Fruit fly (Drosophila melanogaster) whole organism, embryonic: ENCODE measurements around the gene Gr39a.

Source experiments
- Antp ChIP-seq: fragments of 200-800 bp; sonication (Bioruptor generic); optimal IDR thresholded peaks from 3 replicates; lab custom pipeline; 2016; ENCODE audit warnings: missing biosample characterization, missing genetic modification characterization
- Atf-2 ChIP-seq: fragments of 200-800 bp; sonication (Bioruptor generic); optimal IDR thresholded peaks from 2 replicates; lab custom pipeline; 2016; ENCODE audit warnings: missing biosample characterization, missing genetic modification characterization
- Blimp-1 ChIP-seq: fragments of 200-800 bp; sonication (Bioruptor generic); optimal IDR thresholded peaks from 3 replicates; lab custom pipeline; 2018; ENCODE audit warnings: missing biosample characterization, missing genetic modification characterization, mild to moderate bottlenecking, moderate library complexity, missing genetic modification reagents
- CG11456 ChIP-seq: fragments of 200-800 bp; sonication (Bioruptor generic); IDR thresholded peaks from 3 replicates; pipeline ENCODE4 v1.3.6; 2022; ENCODE audit warnings: missing biosample characterization, missing genetic modification characterization
- CG12299 ChIP-seq: fragments of 200-800 bp; sonication (Bioruptor generic); optimal IDR thresholded peaks from 2 replicates; lab custom pipeline; 2018; ENCODE audit warnings: missing biosample characterization, mild to moderate bottlenecking, missing genetic modification characterization
- CG13287 ChIP-seq: fragments of 200-800 bp; sonication (Bioruptor generic); IDR thresholded peaks from 2 replicates; pipeline ENCODE4 v1.3.6; 2022; ENCODE audit warnings: missing biosample characterization, missing genetic modification characterization; ENCODE audit not compliant: partially characterized antibody
- CG14860 ChIP-seq: fragments of 200-800 bp; sonication (Bioruptor generic); IDR thresholded peaks from 3 replicates; pipeline ENCODE4 v1.3.6; 2022; ENCODE audit warnings: missing biosample characterization, missing genetic modification characterization; ENCODE audit not compliant: partially characterized antibody
- CG16779 ChIP-seq: fragments of 200-800 bp; sonication (Bioruptor generic); IDR thresholded peaks from 2 replicates; pipeline ENCODE4 v1.3.6; 2022; ENCODE audit warnings: missing biosample characterization, missing genetic modification characterization
- CG16863 ChIP-seq: fragments of 200-800 bp; sonication (Bioruptor generic); optimal IDR thresholded peaks from 3 replicates; lab custom pipeline; 2016; ENCODE audit warnings: missing biosample characterization, missing genetic modification characterization
- CG17612 ChIP-seq: fragments of 200-800 bp; sonication (Bioruptor generic); IDR thresholded peaks from 2 replicates; pipeline ENCODE4 v1.3.6; 2022; ENCODE audit warnings: missing biosample characterization, missing genetic modification characterization
- CG18619 ChIP-seq: fragments of 200-800 bp; sonication (Bioruptor generic); optimal IDR thresholded peaks from 3 replicates; lab custom pipeline; 2017; ENCODE audit warnings: missing biosample characterization, mild to moderate bottlenecking, missing genetic modification characterization
- CG2116 ChIP-seq: fragments of 200-800 bp; sonication (Bioruptor generic); optimal IDR thresholded peaks from 3 replicates; lab custom pipeline; 2018; ENCODE audit warnings: missing biosample characterization, mild to moderate bottlenecking, missing genetic modification characterization
- CG2202 ChIP-seq: fragments of 200-800 bp; sonication (Bioruptor generic); optimal IDR thresholded peaks from 2 replicates; lab custom pipeline; 2018; ENCODE audit warnings: missing biosample characterization, mild to moderate bottlenecking, missing genetic modification characterization
- CG32532 ChIP-seq: fragments of 200-800 bp; sonication (Bioruptor generic); IDR thresholded peaks from 2 replicates; pipeline ENCODE4 v1.3.6; 2022; ENCODE audit warnings: missing biosample characterization, missing genetic modification characterization
- CG3847 ChIP-seq: fragments of 200-800 bp; sonication (Bioruptor generic); IDR thresholded peaks from 2 replicates; pipeline ENCODE4 v1.3.6; 2022; ENCODE audit warnings: missing biosample characterization, missing genetic modification characterization
- CG4360 ChIP-seq: fragments of 200-800 bp; sonication (Bioruptor generic); IDR thresholded peaks from 2 replicates; pipeline ENCODE4 v1.3.6; 2022; ENCODE audit warnings: missing biosample characterization, missing genetic modification characterization
- CG4404 ChIP-seq: fragments of 200-800 bp; sonication (Bioruptor generic); IDR thresholded peaks from 2 replicates; pipeline ENCODE4 v1.3.6; 2022; ENCODE audit warnings: missing biosample characterization, missing genetic modification characterization
- CG7786 ChIP-seq: fragments of 200-800 bp; sonication (Bioruptor generic); optimal IDR thresholded peaks from 2 replicates; lab custom pipeline; 2016; ENCODE audit warnings: missing biosample characterization, missing genetic modification characterization
- CG9609 ChIP-seq: fragments of 200-800 bp; sonication (Bioruptor generic); optimal IDR thresholded peaks from 3 replicates; lab custom pipeline; 2016; ENCODE audit warnings: missing biosample characterization, missing genetic modification characterization
- Deaf1 ChIP-seq: fragments of 200-800 bp; optimal IDR thresholded peaks from 3 replicates; lab custom pipeline; 2019; ENCODE audit warnings: missing biosample characterization, mild to moderate bottlenecking, missing genetic modification characterization, moderate library complexity
- Dp ChIP-seq: fragments of 200-800 bp; sonication (Bioruptor generic); optimal IDR thresholded peaks from 2 replicates; lab custom pipeline; 2018; ENCODE audit warnings: missing biosample characterization, mild to moderate bottlenecking, missing genetic modification characterization, moderate library complexity
- Gug ChIP-seq: fragments of 200-800 bp; sonication (Bioruptor generic); IDR thresholded peaks from 4 replicates; pipeline ENCODE4 v1.3.6; 2022; ENCODE audit warnings: missing biosample characterization, missing genetic modification characterization
- HmgD ChIP-seq: fragments of 200-800 bp; sonication (Bioruptor generic); optimal IDR thresholded peaks from 3 replicates; lab custom pipeline; 2016; ENCODE audit warnings: missing biosample characterization, missing genetic modification characterization
- Lim3 ChIP-seq: fragments of 200-800 bp; sonication (Bioruptor generic); IDR thresholded peaks from 2 replicates; pipeline ENCODE4 v1.3.6; 2022; ENCODE audit warnings: missing biosample characterization, missing genetic modification characterization
- Mrtf ChIP-seq: fragments of 200-800 bp; sonication (Bioruptor generic); IDR thresholded peaks from 3 replicates; pipeline ENCODE4 v1.3.6; 2022; ENCODE audit warnings: missing biosample characterization, missing genetic modification characterization
- NC2α ChIP-seq: fragments of 200-800 bp; sonication (Bioruptor generic); optimal IDR thresholded peaks from 2 replicates; lab custom pipeline; 2016; ENCODE audit warnings: missing biosample characterization, missing genetic modification characterization
- Oaz ChIP-seq: fragments of 200-800 bp; sonication (Bioruptor generic); IDR thresholded peaks from 2 replicates; pipeline ENCODE4 v1.3.6; 2022; ENCODE audit warnings: missing biosample characterization, missing genetic modification characterization
- Side ChIP-seq: fragments of 200-800 bp; sonication (Bioruptor generic); optimal IDR thresholded peaks from 2 replicates; lab custom pipeline; 2016; ENCODE audit warnings: missing biosample characterization, missing genetic modification characterization
- Sin3A ChIP-seq: fragments of >200 bp; optimal IDR thresholded peaks from 2 replicates; lab custom pipeline; 2018
- ac ChIP-seq: fragments of 200-800 bp; sonication (Bioruptor generic); optimal IDR thresholded peaks from 3 replicates; lab custom pipeline; 2017; ENCODE audit warnings: missing biosample characterization, mild to moderate bottlenecking, missing genetic modification characterization
- ase ChIP-seq: fragments of 200-800 bp; sonication (Bioruptor generic); IDR thresholded peaks from 3 replicates; pipeline ENCODE4 v1.3.6; 2022; ENCODE audit warnings: missing biosample characterization, missing genetic modification characterization
- cad ChIP-seq: fragments of >200 bp; optimal IDR thresholded peaks from 2 replicates; lab custom pipeline; 2017; ENCODE audit warnings: missing biosample characterization, missing genetic modification characterization
- caup ChIP-seq: fragments of 200-800 bp; sonication (Bioruptor generic); optimal IDR thresholded peaks from 3 replicates; lab custom pipeline; 2017; ENCODE audit warnings: missing biosample characterization, mild to moderate bottlenecking, missing genetic modification characterization, moderate library complexity; ENCODE audit not compliant: severe bottlenecking
- chn ChIP-seq: fragments of 200-800 bp; sonication (Bioruptor generic); optimal IDR thresholded peaks from 2 replicates; lab custom pipeline; 2016; ENCODE audit warnings: missing biosample characterization, missing genetic modification characterization
- crc ChIP-seq: fragments of 200-800 bp; sonication (Bioruptor generic); optimal IDR thresholded peaks from 2 replicates; lab custom pipeline; 2016; ENCODE audit warnings: missing biosample characterization, missing genetic modification characterization
- cwo ChIP-seq: fragments of 200-800 bp; sonication (Bioruptor generic); optimal IDR thresholded peaks from 3 replicates; lab custom pipeline; 2017; ENCODE audit warnings: missing biosample characterization, missing genetic modification characterization, mild to moderate bottlenecking, moderate library complexity, missing genetic modification reagents
- fd3F ChIP-seq: fragments of 200-800 bp; sonication (Bioruptor generic); optimal IDR thresholded peaks from 2 replicates; lab custom pipeline; 2018; ENCODE audit warnings: missing biosample characterization, mild to moderate bottlenecking, missing genetic modification characterization, moderate library complexity
- fu2 ChIP-seq: fragments of 200-800 bp; sonication (Bioruptor generic); optimal IDR thresholded peaks from 2 replicates; lab custom pipeline; 2016; ENCODE audit warnings: missing biosample characterization, missing genetic modification characterization
- grn ChIP-seq: fragments of 200-800 bp; sonication (Bioruptor generic); optimal IDR thresholded peaks from 3 replicates; lab custom pipeline; 2017; ENCODE audit warnings: missing biosample characterization, missing genetic modification characterization
- gt ChIP-seq: fragments of 200-800 bp; sonication (Bioruptor generic); IDR thresholded peaks from 2 replicates; pipeline ENCODE4 v1.3.6; 2022; ENCODE audit warnings: missing biosample characterization, missing genetic modification characterization
- her ChIP-seq: fragments of 200-800 bp; sonication (Bioruptor generic); optimal IDR thresholded peaks from 2 replicates; lab custom pipeline; 2016; ENCODE audit warnings: missing biosample characterization, missing genetic modification characterization
- lilli ChIP-seq: fragments of 200-800 bp; sonication (Bioruptor generic); optimal IDR thresholded peaks from 3 replicates; lab custom pipeline; 2016; ENCODE audit warnings: missing biosample characterization, missing genetic modification characterization
- mam ChIP-seq: fragments of 200-800 bp; sonication (Bioruptor generic); optimal IDR thresholded peaks from 3 replicates; lab custom pipeline; 2016; ENCODE audit warnings: missing biosample characterization, missing genetic modification characterization
- nerfin-2 ChIP-seq: fragments of 200-800 bp; sonication (Bioruptor generic); IDR thresholded peaks from 2 replicates; pipeline ENCODE4 v1.3.6; 2022; ENCODE audit warnings: missing biosample characterization, missing genetic modification characterization; ENCODE audit not compliant: partially characterized antibody
- oc ChIP-seq: fragments of 200-800 bp; sonication (Bioruptor generic); optimal IDR thresholded peaks from 2 replicates; lab custom pipeline; 2018; ENCODE audit warnings: missing biosample characterization, mild to moderate bottlenecking, missing genetic modification characterization, moderate library complexity
- ranshi ChIP-seq: fragments of 200-800 bp; sonication (Bioruptor generic); IDR thresholded peaks from 2 replicates; pipeline ENCODE4 v1.3.6; 2022; ENCODE audit warnings: missing biosample characterization, missing genetic modification characterization
- ro ChIP-seq: fragments of 200-800 bp; sonication (Bioruptor generic); IDR thresholded peaks from 2 replicates; pipeline ENCODE4 v1.3.6; 2022; ENCODE audit warnings: missing biosample characterization, missing genetic modification characterization
- seq ChIP-seq: fragments of 200-800 bp; sonication (Bioruptor generic); IDR thresholded peaks from 2 replicates; pipeline ENCODE4 v1.3.6; 2022; ENCODE audit warnings: missing biosample characterization, missing genetic modification characterization
- so ChIP-seq: fragments of 200-800 bp; sonication (Bioruptor generic); IDR thresholded peaks from 3 replicates; pipeline ENCODE4 v1.3.6; 2022; ENCODE audit warnings: missing biosample characterization, missing genetic modification characterization
- sob ChIP-seq: fragments of 200-800 bp; sonication (Bioruptor generic); IDR thresholded peaks from 2 replicates; pipeline ENCODE4 v1.3.6; 2022; ENCODE audit warnings: missing biosample characterization, missing genetic modification characterization
- trh ChIP-seq: fragments of 200-800 bp; sonication (Bioruptor generic); optimal IDR thresholded peaks from 2 replicates; lab custom pipeline; 2016; ENCODE audit warnings: missing biosample characterization, missing genetic modification characterization
- wor ChIP-seq: fragments of 200-800 bp; sonication (Bioruptor generic); IDR thresholded peaks from 2 replicates; pipeline ENCODE4 v1.3.6; 2022; ENCODE audit warnings: missing biosample characterization, missing genetic modification characterization

The Gr39a gene

dm6 chr2L:21309754-21310426, 19.4 kb downstream of the Gr39a start, which contains the start of gene Mondo (continued):
- no peak for TF ChIP-seq gt (GFP tag; lab: Robert Waterston, UW)
- no peak for TF ChIP-seq ase (GFP tag; lab: Robert Waterston, UW)
- no peak for TF ChIP-seq crc
- TF ChIP-seq lilli: no peak
- no peak for TF ChIP-seq nerfin-2 (GFP tag; lab: Robert Waterston, UW)
- TF ChIP-seq cad (GFP tag; lab: Kevin White, UChicago): no peak
- TF ChIP-seq fu2 (GFP tag; lab: Kevin White, UChicago): no peak
- TF ChIP-seq her (GFP tag; lab: Kevin White, UChicago): peak; percentile 99
- peak; percentile 59 for TF ChIP-seq CG3847 (GFP tag; lab: Robert Waterston, UW)
- TF ChIP-seq CG4360: no peak
- no peak for TF ChIP-seq Side (GFP tag; lab: Kevin White, UChicago)
- TF ChIP-seq Deaf1 (tag; lab: Kevin White, UChicago): no peak
- TF ChIP-seq CG18619 (GFP tag; lab: Kevin White, UChicago): no peak
- TF ChIP-seq CG16863: no peak
- TF ChIP-seq wor (GFP tag; lab: Robert Waterston, UW): peak; percentile 21; the same call in 1 of the 2 replicates
- no peak for TF ChIP-seq oc (tag; lab: Kevin White, UChicago)
- no peak; the same call in 2 of the 3 replicates for TF ChIP-seq so (GFP tag; lab: Robert Waterston, UW)
- no peak for TF ChIP-seq ro
- no peak for TF ChIP-seq CG17612 (GFP tag; lab: Robert Waterston, UW)
- no peak for TF ChIP-seq grn (GFP tag; lab: Kevin White, UChicago)
- no peak for TF ChIP-seq CG2116 (GFP tag; lab: Kevin White, UChicago)
- TF ChIP-seq Blimp-1 (GFP tag; lab: Kevin White, UChicago): no peak
- peak; percentile 64 for TF ChIP-seq sob
- no peak for TF ChIP-seq CG12299 (tag; lab: Kevin White, UChicago)
- peak; percentile 16 for TF ChIP-seq mam (GFP tag; lab: Kevin White, UChicago)
- TF ChIP-seq CG14860 (GFP tag; lab: Robert Waterston, UW): no peak
- TF ChIP-seq seq (GFP tag; lab: Robert Waterston, UW): 0 out of 2 replicates have a peak, but pooled peaks have one; percentile 9
- peak; percentile 27 for TF ChIP-seq Antp (GFP tag; lab: Kevin White, UChicago)
- no peak for TF ChIP-seq Mrtf (GFP tag; lab: Robert Waterston, UW)
- TF ChIP-seq caup (GFP tag; lab: Kevin White, UChicago): no peak
- no peak for TF ChIP-seq CG7786 (GFP tag; lab: Kevin White, UChicago)
- TF ChIP-seq CG4404 (GFP tag; lab: Robert Waterston, UW): peak; percentile 50; the same call in 1 of the 2 replicates
- TF ChIP-seq CG9609: peak; percentile 46
- TF ChIP-seq CG16779 (GFP tag; lab: Robert Waterston, UW): 0 out of 2 replicates have a peak, but pooled peaks have one; percentile 5
- TF ChIP-seq CG32532 (GFP tag; lab: Robert Waterston, UW): peak; percentile 71
- no peak for TF ChIP-seq NC2α (GFP tag; lab: Kevin White, UChicago)
- TF ChIP-seq cwo (GFP tag; lab: Kevin White, UChicago): no peak
- TF ChIP-seq Sin3A (lab: Kevin White, UChicago): peak; percentile 11
- no peak for TF ChIP-seq CG11456 (GFP tag; lab: Robert Waterston, UW)
- TF ChIP-seq trh (GFP tag; lab: Kevin White, UChicago): no peak
- no peak for TF ChIP-seq Oaz
- TF ChIP-seq Dp: no peak
- no peak for TF ChIP-seq CG2202 (tag; lab: Kevin White, UChicago)
- TF ChIP-seq fd3F: no peak
- TF ChIP-seq ranshi (GFP tag; lab: Robert Waterston, UW): 0 out of 2 replicates have a peak, but pooled peaks have one; percentile 57
- TF ChIP-seq Lim3 (GFP tag; lab: Robert Waterston, UW): no peak
- no peak for TF ChIP-seq chn (GFP tag; lab: Kevin White, UChicago)
- no peak for TF ChIP-seq Atf-2 (GFP tag; lab: Kevin White, UChicago)
- peak; percentile 12 for TF ChIP-seq HmgD (GFP tag; lab: Kevin White, UChicago)
- TF ChIP-seq ac (GFP tag; lab: Kevin White, UChicago): no peak
- no peak for TF ChIP-seq CG13287 (GFP tag; lab: Robert Waterston, UW)
- peak; percentile 50; the same call in 1 of the 4 replicates for TF ChIP-seq Gug (GFP tag; lab: Robert Waterston, UW)
